Fruit fly (Drosophila melanogaster): Measurements from ENCODE around the gene CG31142.

CG31142 gene

dm6 chr3R:23933684-23934575 is 4.9 kb downstream of the CG31142 start, which contains the start of gene CG5854 (continued):
- TF ChIP-seq CG8944 (GFP tag; optimal IDR thresholded peaks at IDR 0.05) (peak; percentile 73), slou (GFP tag; optimal IDR thresholded peaks at IDR 0.05) (no peak), CG9876 (GFP tag; optimal IDR thresholded peaks at IDR 0.05) (peak; percentile 73), Dp (GFP tag; optimal IDR thresholded peaks at IDR 0.05) (peak; percentile 95), CG12391 (tag; optimal IDR thresholded peaks at IDR 0.05) (peak; percentile 70), CG30431 (GFP tag; optimal IDR thresholded peaks at IDR 0.05) (peak; percentile 76), wdn (GFP tag; IDR thresholded peaks at IDR 0.05) (peak; percentile 33; the same call in 1 of the 2 replicates), z (GFP tag; IDR thresholded peaks at IDR 0.05) (0 out of 3 replicates have a peak, but pooled peaks have one; percentile 42), cad (GFP tag; optimal IDR thresholded peaks at IDR 0.05) (no peak), CG9727 (GFP tag; optimal IDR thresholded peaks at IDR 0.05) (peak; percentile 53), CG17829 (tag; optimal IDR thresholded peaks at IDR 0.05) (peak; percentile 59), CG4328 (GFP tag; optimal IDR thresholded peaks at IDR 0.05) (no peak)

- peak; percentile 25; the same call in 1 of the 2 replicates for TF ChIP-seq GATAe (GFP tag; conservative IDR thresholded peaks at IDR 0.05)
- peak; percentile 52 for TF ChIP-seq pros (GFP tag; optimal IDR thresholded peaks at IDR 0.05)
- 0 out of 2 replicates have a peak, but pooled peaks have one; percentile 12 for TF ChIP-seq chm (GFP tag; IDR thresholded peaks at IDR 0.05)
- TF ChIP-seq TFAM (GFP tag; optimal IDR thresholded peaks at IDR 0.05): no peak
- no peak for TF ChIP-seq her (GFP tag; optimal IDR thresholded peaks at IDR 0.05)
- TF ChIP-seq CG5180 (GFP tag; optimal IDR thresholded peaks at IDR 0.05): peak; percentile 1
- TF ChIP-seq esg (GFP tag; conservative IDR thresholded peaks at IDR 0.05): no peak
- TF ChIP-seq CG5953 (GFP tag; IDR thresholded peaks at IDR 0.05): no peak
- TF ChIP-seq tup (GFP tag; optimal IDR thresholded peaks at IDR 0.05): no peak
- TF ChIP-seq exex (tag; optimal IDR thresholded peaks at IDR 0.05): peak; percentile 88
- no peak for TF ChIP-seq CG6813 (GFP tag; optimal IDR thresholded peaks at IDR 0.05)
- TF ChIP-seq zen (tag; optimal IDR thresholded peaks at IDR 0.05): no peak
- TF ChIP-seq ab (GFP tag; optimal IDR thresholded peaks at IDR 0.05): no peak
- TF ChIP-seq sug (tag; optimal IDR thresholded peaks at IDR 0.05): peak; percentile 62
- peak; percentile 27 for TF ChIP-seq CG6854 (GFP tag; optimal IDR thresholded peaks at IDR 0.05)
- no peak for TF ChIP-seq CrebB (tag; optimal IDR thresholded peaks at IDR 0.05)
- TF ChIP-seq Xbp1 (GFP tag; optimal IDR thresholded peaks at IDR 0.05): no peak
- peak; percentile 34 for TF ChIP-seq CG10543 (GFP tag; optimal IDR thresholded peaks at IDR 0.05)
- peak; percentile 28 for TF ChIP-seq CG17385 (GFP tag; optimal IDR thresholded peaks at IDR 0.05)
- peak; percentile 77 for TF ChIP-seq CG34376 (GFP tag; optimal IDR thresholded peaks at IDR 0.05)
- TF ChIP-seq E2f2 (GFP tag; IDR thresholded peaks at IDR 0.05): peak; percentile 13; the same call in 1 of the 2 replicates
- TF ChIP-seq Pdp1 (GFP tag; optimal IDR thresholded peaks at IDR 0.05): peak in 1 of 2 experiments; percentile 93
- TF ChIP-seq CG6689 (GFP tag; IDR thresholded peaks at IDR 0.05): no peak
- no peak for TF ChIP-seq ash1 (GFP tag; optimal IDR thresholded peaks at IDR 0.05)
- TF ChIP-seq mirr (GFP tag; optimal IDR thresholded peaks at IDR 0.05): peak; percentile 42
- peak; percentile 39 for TF ChIP-seq cwo (GFP tag; optimal IDR thresholded peaks at IDR 0.05)
- TF ChIP-seq CG2678 (tag; optimal IDR thresholded peaks at IDR 0.05): peak; percentile 3
- peak; percentile 19 for TF ChIP-seq CG12071 (GFP tag; optimal IDR thresholded peaks at IDR 0.05)
- TF ChIP-seq CG12769 (tag; optimal IDR thresholded peaks at IDR 0.05): peak; percentile 40
- no peak for TF ChIP-seq Oli (tag; optimal IDR thresholded peaks at IDR 0.05)
- TF ChIP-seq Sox102F (GFP tag; optimal IDR thresholded peaks at IDR 0.05): no peak
- peak; percentile 9 for TF ChIP-seq CG10431 (GFP tag; optimal IDR thresholded peaks at IDR 0.05)
These were observed 9.6 kb downstream of the CG31142 start for dm6 chr3R:23938564-23939122.

Data from whole organism, embryonic.